Fruit fly (Drosophila melanogaster): Measurements from ENCODE around the gene CG13705.
A peak's percentile ranks its signal among the peaks of the same experiment; 100 is the strongest.

CG13705 gene

DNA sequence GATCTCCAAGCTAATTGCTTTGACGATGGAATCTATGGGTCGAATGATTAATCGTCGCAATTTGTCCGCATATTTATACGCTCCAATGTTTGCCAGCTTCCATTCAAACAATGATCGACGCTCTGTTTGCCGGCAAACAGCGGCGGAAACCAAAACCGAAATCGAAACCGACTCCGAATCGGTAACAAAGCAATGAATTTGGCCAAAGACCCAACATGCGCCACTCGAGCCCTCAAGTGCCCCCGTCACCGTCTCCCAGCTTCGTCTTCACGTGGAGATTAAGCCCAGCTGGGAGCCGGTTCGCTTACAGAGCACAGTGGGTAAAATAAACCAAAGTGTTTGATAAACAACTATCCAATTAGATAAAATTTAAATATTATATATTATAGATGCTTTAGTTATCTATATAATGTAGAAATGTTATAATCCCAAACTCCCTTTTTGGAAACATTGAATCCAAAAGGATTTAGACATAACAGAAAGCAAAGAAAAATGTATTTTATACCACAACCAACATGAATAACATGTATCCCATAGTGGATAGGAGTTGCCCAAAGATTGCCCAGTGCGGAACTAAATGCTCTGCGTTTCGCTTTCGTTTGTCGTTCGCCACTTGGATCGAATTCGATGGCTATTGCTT lies 44.1 kb upstream of the CG13705 start, which contains the start of gene CG32237 (continued):
- no peak for TF ChIP-seq abd-A (tag; optimal IDR thresholded peaks at IDR 0.05)
- TF ChIP-seq Trl (optimal IDR thresholded peaks at IDR 0.05), result no peak
- no peak for TF ChIP-seq Trl (GFP tag; optimal IDR thresholded peaks at IDR 0.05)
- peak in 1 of 2 experiments; percentile 69 for TF ChIP-seq Eip74EF (GFP tag; optimal IDR thresholded peaks at IDR 0.05)
- no peak for TF ChIP-seq Camta (GFP tag; optimal IDR thresholded peaks at IDR 0.05)
- TF ChIP-seq CG7839 (tag; optimal IDR thresholded peaks at IDR 0.05), result peak; percentile 49
- peak; percentile 63 for TF ChIP-seq gem (tag; optimal IDR thresholded peaks at IDR 0.05)
- peak; percentile 45 for TF ChIP-seq CoRest (tag; optimal IDR thresholded peaks at IDR 0.05)
- no peak for TF ChIP-seq danr (GFP tag; IDR thresholded peaks at IDR 0.05)
- TF ChIP-seq Fer1 (GFP tag; optimal IDR thresholded peaks at IDR 0.05), result peak; percentile 36
- TF ChIP-seq CG2712 (tag; optimal IDR thresholded peaks at IDR 0.05), result peak; percentile 20
- TF ChIP-seq CG13296 (GFP tag; optimal IDR thresholded peaks at IDR 0.05), result peak; percentile 56
- no peak for TF ChIP-seq Nf-YB (GFP tag; optimal IDR thresholded peaks at IDR 0.05)
- peak; percentile 2 for TF ChIP-seq Fer3 (tag; optimal IDR thresholded peaks at IDR 0.05)
- peak; percentile 50 for TF ChIP-seq Hmr (GFP tag; optimal IDR thresholded peaks at IDR 0.05)
- TF ChIP-seq lab (GFP tag; optimal IDR thresholded peaks at IDR 0.05), result peak; percentile 14
- TF ChIP-seq CG12236 (GFP tag; optimal IDR thresholded peaks at IDR 0.05), result no peak
- TF ChIP-seq Dek (tag; optimal IDR thresholded peaks at IDR 0.05), result peak; percentile 33
- TF ChIP-seq CG17385 (GFP tag; optimal IDR thresholded peaks at IDR 0.05), result peak; percentile 20
- peak; percentile 48; the same call in 1 of the 3 replicates for TF ChIP-seq dysf (GFP tag; IDR thresholded peaks at IDR 0.05)
- TF ChIP-seq CG1832 (GFP tag; optimal IDR thresholded peaks at IDR 0.05), result no peak
- peak; percentile 24 for TF ChIP-seq Deaf1 (tag; optimal IDR thresholded peaks at IDR 0.05)
- no peak for TF ChIP-seq NC2α (GFP tag; optimal IDR thresholded peaks at IDR 0.05)
- no peak for TF ChIP-seq Gug (GFP tag; IDR thresholded peaks at IDR 0.05)
- no peak for TF ChIP-seq CG6854 (GFP tag; optimal IDR thresholded peaks at IDR 0.05)
- peak; percentile 11 for TF ChIP-seq CG18599 (GFP tag; optimal IDR thresholded peaks at IDR 0.05)
- TF ChIP-seq CG3281 (GFP tag; optimal IDR thresholded peaks at IDR 0.05), result peak; percentile 18
- TF ChIP-seq pan (optimal IDR thresholded peaks at IDR 0.05), result no peak
- TF ChIP-seq pan (GFP tag; optimal IDR thresholded peaks at IDR 0.05 in 1 of 2, IDR thresholded peaks at IDR 0.05 in 1 of 2), result peak in 1 of 2 experiments; percentile 45
- peak; percentile 32; the same call in 1 of the 2 replicates for TF ChIP-seq slbo (GFP tag; IDR thresholded peaks at IDR 0.05)
- TF ChIP-seq tap (tag; optimal IDR thresholded peaks at IDR 0.05), result peak; percentile 1
- peak; percentile 48 for TF ChIP-seq CG13424 (tag; optimal IDR thresholded peaks at IDR 0.05)
- peak in 1 of 2 experiments; percentile 6 for TF ChIP-seq dpn (GFP tag; optimal IDR thresholded peaks at IDR 0.05)
- TF ChIP-seq CG9817 (tag; optimal IDR thresholded peaks at IDR 0.05), result peak; percentile 31
- TF ChIP-seq al (GFP tag; IDR thresholded peaks at IDR 0.05), result 0 out of 2 replicates have a peak, but pooled peaks have one; percentile 12
- TF ChIP-seq lmd (GFP tag; IDR thresholded peaks at IDR 0.05), result peak; percentile 35; the same call in 1 of the 2 replicates
- TF ChIP-seq otp (GFP tag; IDR thresholded peaks at IDR 0.05), result no peak
- TF ChIP-seq btn (GFP tag; optimal IDR thresholded peaks at IDR 0.05), result no peak
- peak; percentile 61 for TF ChIP-seq CG15269 (tag; optimal IDR thresholded peaks at IDR 0.05)
- peak; percentile 56 for TF ChIP-seq PHDP (tag; optimal IDR thresholded peaks at IDR 0.05)
- no peak for TF ChIP-seq az2 (GFP tag; optimal IDR thresholded peaks at IDR 0.05)
- no peak for TF ChIP-seq CG2120 (GFP tag; optimal IDR thresholded peaks at IDR 0.05)
- TF ChIP-seq CG4617 (GFP tag; optimal IDR thresholded peaks at IDR 0.05; ENCODE audit: borderline replicate concordance), result no peak
- 0 out of 2 replicates have a peak, but pooled peaks have one; percentile 9 for TF ChIP-seq CG7372 (GFP tag; IDR thresholded peaks at IDR 0.05)
- peak; percentile 47; the same call in 1 of the 2 replicates for TF ChIP-seq CG31441 (GFP tag; IDR thresholded peaks at IDR 0.05)
- TF ChIP-seq CG12391 (tag; optimal IDR thresholded peaks at IDR 0.05), result peak; percentile 16
- TF ChIP-seq NK7.1 (GFP tag; optimal IDR thresholded peaks at IDR 0.05), result no peak
- TF ChIP-seq sug (tag; optimal IDR thresholded peaks at IDR 0.05), result peak; percentile 14
- peak; percentile 62 for TF ChIP-seq row (GFP tag; IDR thresholded peaks at IDR 0.05)
